Worm (Caenorhabditis elegans) whole organism, early embryonic: Measurements from ENCODE around the gene Y39A1A.9.

ENCODE experiments used
- B0310.2 ChIP-seq: sonication (generic microtip); optimal IDR thresholded peaks from 2 replicates; lab custom pipeline; 2016; ENCODE audit warnings: mild to moderate bottlenecking, missing genetic modification characterization, missing compliant biosample characterization
- F13C5.2 ChIP-seq: sonication (generic microtip); optimal IDR thresholded peaks from 2 replicates; lab custom pipeline; 2017; ENCODE audit warnings: mild to moderate bottlenecking, missing genetic modification characterization, inconsistent platforms, missing compliant biosample characterization
- aly-1 ChIP-seq: sonication (generic microtip); optimal IDR thresholded peaks from 2 replicates; lab custom pipeline; 2016; ENCODE audit warnings: missing genetic modification characterization, missing compliant biosample characterization
- ama-1 ChIP-seq: fragments of 150-350 bp; optimal IDR thresholded peaks from 2 replicates; lab custom pipeline; 2014
- ceh-13 ChIP-seq: fragments of 200-800 bp; sonication (Bioruptor generic); optimal IDR thresholded peaks from 2 replicates; lab custom pipeline; 2018; ENCODE audit warnings: mild to moderate bottlenecking, missing genetic modification characterization, missing compliant biosample characterization
- ceh-36 ChIP-seq: sonication (generic microtip); optimal IDR thresholded peaks from 2 replicates; lab custom pipeline; 2016; ENCODE audit warnings: missing genetic modification characterization, inconsistent platforms, missing compliant biosample characterization
- flt-1 ChIP-seq: fragments of 200-800 bp; sonication (Bioruptor generic); IDR thresholded peaks from 2 replicates; pipeline ENCODE4 v1.3.6; 2022; ENCODE audit warnings: missing genetic modification characterization, missing compliant biosample characterization
- hmbx-1 ChIP-seq: sonication (generic microtip); optimal IDR thresholded peaks from 2 replicates; lab custom pipeline; 2016; ENCODE audit warnings: mild to moderate bottlenecking, missing genetic modification characterization, missing compliant biosample characterization
- pes-1 ChIP-seq: fragments of 200-800 bp; sonication (Bioruptor generic); IDR thresholded peaks from 2 replicates; pipeline ENCODE4 v1.3.6; 2022; ENCODE audit warnings: missing genetic modification reagents, missing genetic modification characterization, missing compliant biosample characterization
- scrt-1 ChIP-seq: fragments of 200-800 bp; sonication (Bioruptor generic); IDR thresholded peaks from 2 replicates; pipeline ENCODE4 v1.3.6; 2022; ENCODE audit warnings: missing genetic modification characterization, missing compliant biosample characterization
- tbx-11 ChIP-seq: fragments of 200-800 bp; sonication (Bioruptor generic); IDR thresholded peaks from 2 replicates; pipeline ENCODE4 v1.3.6; 2022; ENCODE audit warnings: missing genetic modification characterization, missing compliant biosample characterization
- tra-4 ChIP-seq: sonication (generic microtip); optimal IDR thresholded peaks from 2 replicates; lab custom pipeline; 2017; ENCODE audit warnings: missing genetic modification characterization, missing compliant biosample characterization

DNA sequence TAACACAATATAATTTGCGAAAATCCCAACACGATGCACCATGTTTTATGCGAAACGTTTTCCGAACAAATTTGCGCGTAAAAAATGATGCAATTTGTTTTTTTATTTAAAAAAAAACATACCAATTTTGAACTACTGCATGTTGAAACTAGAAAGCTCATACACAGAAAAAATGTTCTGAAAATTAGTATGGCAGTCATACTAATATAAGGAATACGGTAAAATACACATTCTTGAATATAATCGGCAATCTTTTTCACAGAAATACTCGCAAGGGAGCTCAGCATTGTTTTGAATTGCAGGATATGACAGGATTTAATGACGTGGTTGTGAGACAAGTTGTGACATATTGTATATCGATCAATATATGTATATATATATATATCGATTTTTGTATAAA is 45.7 kb upstream of the Y39A1A.9 start, which contains the start of gene Y39A1A.16:
- TF ChIP-seq scrt-1 (no peak), flt-1 (GFP tag; lab: Robert Waterston, UW) (no peak), hmbx-1 (tag; lab: Kevin White, UChicago) (no peak), ama-1 (no peak), ceh-36 (tag; lab: Kevin White, UChicago) (no peak), F13C5.2 (no peak), tra-4 (tag; lab: Kevin White, UChicago) (no peak), aly-1 (tag; lab: Kevin White, UChicago) (no peak), pes-1 (GFP tag; lab: Robert Waterston, UW) (no peak), B0310.2 (tag; lab: Kevin White, UChicago) (no peak), tbx-11 (GFP tag; lab: Robert Waterston, UW) (no peak), ceh-13 (GFP tag; lab: Kevin White, UChicago) (no peak)
